Worm (Caenorhabditis elegans): ENCODE results near the gene F56D6.20.
A peak's percentile ranks its signal among the peaks of the same experiment; 100 is the strongest.

Gene F56D6.20

ce11 chrIV:3960396-3960795 is 47.7 kb downstream of the F56D6.20 start, which contains the start of gene clec-75:
clec-75 (plus strand) TSS chrIV:3960734.
- no peak for TF ChIP-seq ztf-7 (tag; optimal IDR thresholded peaks at IDR 0.05)
- no peak for TF ChIP-seq ztf-11 (tag; optimal IDR thresholded peaks at IDR 0.05)
- no peak for TF ChIP-seq daf-16 (GFP tag; optimal IDR thresholded peaks at IDR 0.05)
- peak; percentile 67 for TF ChIP-seq daf-16 (tag; optimal IDR thresholded peaks at IDR 0.05)
- TF ChIP-seq dmd-6 (GFP tag; IDR thresholded peaks at IDR 0.05): peak; percentile 29; the same call in 1 of the 2 replicates
- peak; percentile 43 for TF ChIP-seq nhr-28 (tag; optimal IDR thresholded peaks at IDR 0.05)
- TF ChIP-seq pha-4 (GFP tag; IDR thresholded peaks at IDR 0.05): no peak
- TF ChIP-seq pha-4 (tag; optimal IDR thresholded peaks at IDR 0.05): no peak
- TF ChIP-seq sdz-12 (GFP tag; optimal IDR thresholded peaks at IDR 0.05): no peak
- TF ChIP-seq T26A8.4 (GFP tag; IDR thresholded peaks at IDR 0.05): no peak
- TF ChIP-seq fos-1 (tag; optimal IDR thresholded peaks at IDR 0.05): no peak
- peak; percentile 73 for TF ChIP-seq pqm-1 (tag; optimal IDR thresholded peaks at IDR 0.05)
- TF ChIP-seq unc-39 (tag; optimal IDR thresholded peaks at IDR 0.05): no peak
- no peak for TF ChIP-seq daf-12 (tag; optimal IDR thresholded peaks at IDR 0.05)
- TF ChIP-seq unc-62 (GFP tag; optimal IDR thresholded peaks at IDR 0.05 in 1 of 2): no peak
- no peak for TF ChIP-seq unc-62 (tag; optimal IDR thresholded peaks at IDR 0.05)
- TF ChIP-seq Y75B8A.6 (GFP tag; IDR thresholded peaks at IDR 0.05): no peak
- TF ChIP-seq lin-38 (GFP tag; IDR thresholded peaks at IDR 0.05): no peak
- no peak for TF ChIP-seq jun-1 (tag; optimal IDR thresholded peaks at IDR 0.05)
- no peak for TF ChIP-seq hlh-11 (tag; optimal IDR thresholded peaks at IDR 0.05)
- TF ChIP-seq D1046.2 (GFP tag; IDR thresholded peaks at IDR 0.05): no peak
- TF ChIP-seq zag-1 (tag; optimal IDR thresholded peaks at IDR 0.05): no peak
- TF ChIP-seq snpc-4 (tag; optimal IDR thresholded peaks at IDR 0.05): no peak
- no peak for TF ChIP-seq snpc-1.2 (GFP tag; IDR thresholded peaks at IDR 0.05)
- TF ChIP-seq ceh-20 (GFP tag; IDR thresholded peaks at IDR 0.05): no peak
- TF ChIP-seq duxl-1 (tag; optimal IDR thresholded peaks at IDR 0.05; ENCODE audit: poor library complexity): no peak

- TF ChIP-seq madf-9 (GFP tag; conservative IDR thresholded peaks at IDR 0.05) (no peak), jun-1 (tag; optimal IDR thresholded peaks at IDR 0.05) (no peak), nhr-111 (GFP tag; optimal IDR thresholded peaks at IDR 0.05) (no peak), tag-97 (GFP tag; IDR thresholded peaks at IDR 0.05) (no peak), D1046.2 (GFP tag; IDR thresholded peaks at IDR 0.05) (no peak), gei-8 (GFP tag; optimal IDR thresholded peaks at IDR 0.05) (no peak), fkh-10 (GFP tag; optimal IDR thresholded peaks at IDR 0.05) (no peak), nhr-11 (tag; optimal IDR thresholded peaks at IDR 0.05) (no peak), lsy-2 (tag; optimal IDR thresholded peaks at IDR 0.05) (no peak), dmd-9 (GFP tag; IDR thresholded peaks at IDR 0.05) (no peak), saeg-2 (GFP tag; IDR thresholded peaks at IDR 0.05) (no peak), unc-62 (GFP tag; optimal IDR thresholded peaks at IDR 0.05 in 1 of 2) (no peak), unc-62 (tag; optimal IDR thresholded peaks at IDR 0.05) (no peak), F44E2.7 (GFP tag; IDR thresholded peaks at IDR 0.05) (no peak), nhr-25 (tag; optimal IDR thresholded peaks at IDR 0.05; ENCODE audit: borderline replicate concordance, insufficient read depth) (no peak)
These were observed 49.9 kb downstream of the F56D6.20 start, which contains the start of gene Y46C8AM.1 for ce11 chrIV:3962584-3962983. Y46C8AM.1 (plus strand) TSS chrIV:3962884.
